Worm (Caenorhabditis elegans) whole organism, L4/young adult: Measurements from ENCODE around the gene Y23B4A.1.

Experiments
- W03F9.2 ChIP-seq: fragments of 150-350 bp; optimal IDR thresholded peaks from 2 replicates; lab custom pipeline; 2014; ENCODE audit warnings: missing biosample characterization, missing genetic modification characterization
- dao-5 ChIP-seq: sonication (generic microtip); optimal IDR thresholded peaks from 2 replicates; lab custom pipeline; 2016; ENCODE audit warnings: missing genotype, missing genetic modification characterization, moderate library complexity, missing compliant biosample characterization
- him-1 ChIP-seq: sonication (generic microtip); optimal IDR thresholded peaks from 2 replicates; lab custom pipeline; 2016; ENCODE audit warnings: missing genotype, missing genetic modification reagents, missing genetic modification characterization, missing compliant biosample characterization

Gene Y23B4A.1

ce11 chrX:5868030-5868429, 49.2 kb downstream of the Y23B4A.1 start:
- TF ChIP-seq dao-5 (tag; lab: Kevin White, UChicago) (no peak), W03F9.2 (tag; lab: Kevin White, UChicago) (no peak), him-1 (tag; lab: Kevin White, UChicago) (no peak)
